Worm (Caenorhabditis elegans): ENCODE results near the gene C28C12.1.

- TF ChIP-seq med-1 (GFP tag; optimal IDR thresholded peaks at IDR 0.05; ENCODE audit: insufficient read depth), result no peak
- TF ChIP-seq flt-1 (GFP tag; IDR thresholded peaks at IDR 0.05), result no peak
- TF ChIP-seq T22C8.4 (GFP tag; IDR thresholded peaks at IDR 0.05), result no peak
- no peak for TF ChIP-seq klf-2 (GFP tag; conservative IDR thresholded peaks at IDR 0.05)
- no peak for TF ChIP-seq tab-1 (GFP tag; IDR thresholded peaks at IDR 0.05)
- TF ChIP-seq ref-1 (GFP tag; conservative IDR thresholded peaks at IDR 0.05), result no peak
- TF ChIP-seq cog-1 (tag; optimal IDR thresholded peaks at IDR 0.05), result no peak
Observed at ce11 chrIV:8463069-8463468, 38.4 kb upstream of the C28C12.1 start.

Measured in whole organism, midembryonic.